Fruit fly (Drosophila melanogaster) whole organism, embryonic: ENCODE measurements around the gene Ugt35A1.
A peak's percentile ranks its signal among the peaks of the same experiment; 100 is the strongest.

ENCODE experiments used
- CG11504 ChIP-seq: fragments of 200-800 bp; sonication (Bioruptor generic); optimal IDR thresholded peaks from 3 replicates; lab custom pipeline; 2019; ENCODE audit warnings: missing biosample characterization, mild to moderate bottlenecking, missing genetic modification characterization, moderate library complexity
- CG12769 ChIP-seq: fragments of 200-800 bp; sonication (Bioruptor generic); optimal IDR thresholded peaks from 2 replicates; lab custom pipeline; 2019; ENCODE audit warnings: missing biosample characterization, mild to moderate bottlenecking, missing genetic modification characterization, moderate library complexity
- CG13287 ChIP-seq: fragments of 200-800 bp; sonication (Bioruptor generic); IDR thresholded peaks from 2 replicates; pipeline ENCODE4 v1.3.6; 2022; ENCODE audit warnings: missing biosample characterization, missing genetic modification characterization; ENCODE audit not compliant: partially characterized antibody
- CG13624 ChIP-seq: fragments of 200-800 bp; sonication (Bioruptor generic); optimal IDR thresholded peaks from 2 replicates; lab custom pipeline; 2016; ENCODE audit warnings: missing biosample characterization, missing genetic modification characterization
- CG14014 ChIP-seq: fragments of 200-800 bp; sonication (Bioruptor generic); IDR thresholded peaks from 2 replicates; pipeline ENCODE4 v1.3.6; 2022; ENCODE audit warnings: missing biosample characterization, missing genetic modification characterization
- CG15514 ChIP-seq: fragments of 200-800 bp; sonication (Bioruptor generic); optimal IDR thresholded peaks from 3 replicates; lab custom pipeline; 2017; ENCODE audit warnings: missing biosample characterization, missing genetic modification characterization, mild to moderate bottlenecking, moderate library complexity, missing genetic modification reagents
- CG16779 ChIP-seq: fragments of 200-800 bp; sonication (Bioruptor generic); IDR thresholded peaks from 2 replicates; pipeline ENCODE4 v1.3.6; 2022; ENCODE audit warnings: missing biosample characterization, missing genetic modification characterization
- CG16863 ChIP-seq: fragments of 200-800 bp; sonication (Bioruptor generic); optimal IDR thresholded peaks from 3 replicates; lab custom pipeline; 2016; ENCODE audit warnings: missing biosample characterization, missing genetic modification characterization
- CG18262 ChIP-seq: fragments of 200-800 bp; optimal IDR thresholded peaks from 3 replicates; lab custom pipeline; 2019; ENCODE audit warnings: missing biosample characterization, mild to moderate bottlenecking, missing genetic modification characterization, moderate library complexity
- CG1832 ChIP-seq: fragments of 200-800 bp; sonication (Bioruptor generic); optimal IDR thresholded peaks from 2 replicates; lab custom pipeline; 2017; ENCODE audit warnings: missing biosample characterization, mild to moderate bottlenecking, missing genetic modification characterization, inconsistent platforms
- CG2202 ChIP-seq: fragments of 200-800 bp; sonication (Bioruptor generic); optimal IDR thresholded peaks from 2 replicates; lab custom pipeline; 2018; ENCODE audit warnings: missing biosample characterization, mild to moderate bottlenecking, missing genetic modification characterization
- CG34376 ChIP-seq: fragments of 200-800 bp; sonication (Bioruptor generic); optimal IDR thresholded peaks from 2 replicates; lab custom pipeline; 2018; ENCODE audit warnings: missing biosample characterization, mild to moderate bottlenecking, missing genetic modification characterization
- CG34422 ChIP-seq: fragments of 200-800 bp; sonication (Bioruptor generic); IDR thresholded peaks from 3 replicates; pipeline ENCODE4 v1.3.6; 2022; ENCODE audit warnings: missing biosample characterization, missing genetic modification characterization
- CG3726 ChIP-seq: fragments of 200-800 bp; sonication (Bioruptor generic); IDR thresholded peaks from 3 replicates; pipeline ENCODE4, ENCODE4 v1.3.6; 2022; ENCODE audit warnings: missing biosample characterization, missing genetic modification characterization
- CG42726 ChIP-seq: fragments of 200-800 bp; sonication (Bioruptor generic); IDR thresholded peaks from 2 replicates; pipeline ENCODE4 v1.3.6; 2022; ENCODE audit warnings: missing biosample characterization, missing genetic modification characterization; ENCODE audit not compliant: partially characterized antibody
- CG8290 ChIP-seq, 3 experiments: fragments of 200-800 bp; sonication (Bioruptor generic); optimal IDR thresholded peaks; 2 replicates each; lab custom pipeline; 2016 to 2019; ENCODE audit warnings: missing biosample characterization in 3 of 3, missing genetic modification characterization in 3 of 3, mild to moderate bottlenecking in 2 of 3, moderate library complexity in 1 of 3
- CG8388 ChIP-seq: fragments of 200-800 bp; sonication (Bioruptor generic); optimal IDR thresholded peaks from 2 replicates; lab custom pipeline; 2019; ENCODE audit warnings: missing biosample characterization, mild to moderate bottlenecking, missing genetic modification characterization, moderate library complexity
- CG9876 ChIP-seq: fragments of 200-800 bp; sonication (Bioruptor generic); optimal IDR thresholded peaks from 2 replicates; lab custom pipeline; 2016; ENCODE audit warnings: missing biosample characterization, missing genetic modification characterization
- Drgx ChIP-seq: fragments of 200-800 bp; sonication (Bioruptor generic); IDR thresholded peaks from 2 replicates; pipeline ENCODE4 v1.3.6; 2022; ENCODE audit warnings: missing biosample characterization, missing genetic modification characterization
- Eip74EF ChIP-seq, 2 experiments: fragments of 200-800 bp in 1 of 2; fragments of >200 bp in 1 of 2; sonication (Bioruptor generic) in 1 of 2; optimal IDR thresholded peaks; 2 replicates each; lab custom pipeline; 2017 to 2019; ENCODE audit warnings: missing biosample characterization in 2 of 2, missing genetic modification characterization in 2 of 2, mild to moderate bottlenecking in 1 of 2, moderate library complexity in 1 of 2
- Fer3 ChIP-seq: fragments of 200-800 bp; sonication (Bioruptor generic); optimal IDR thresholded peaks from 2 replicates; lab custom pipeline; 2018; ENCODE audit warnings: missing biosample characterization, mild to moderate bottlenecking, missing genetic modification characterization, moderate library complexity
- MTF-1 ChIP-seq: fragments of 200-800 bp; sonication (Bioruptor generic); optimal IDR thresholded peaks from 2 replicates; lab custom pipeline; 2018; ENCODE audit warnings: missing biosample characterization, mild to moderate bottlenecking, missing genetic modification characterization, borderline replicate concordance
- Ptx1 ChIP-seq: fragments of 200-800 bp; sonication (Bioruptor generic); IDR thresholded peaks from 2 replicates; pipeline ENCODE4 v1.3.6; 2022; ENCODE audit warnings: missing biosample characterization, missing genetic modification characterization
- Rfx ChIP-seq: fragments of 200-800 bp; sonication (Bioruptor generic); IDR thresholded peaks from 2 replicates; pipeline ENCODE4 v1.3.6; 2022; ENCODE audit warnings: missing biosample characterization, missing genetic modification characterization
- Xbp1 ChIP-seq: fragments of 200-800 bp; sonication (Bioruptor generic); optimal IDR thresholded peaks from 3 replicates; lab custom pipeline; 2016; ENCODE audit warnings: missing biosample characterization, mild to moderate bottlenecking, missing genetic modification characterization
- az2 ChIP-seq: fragments of 200-800 bp; sonication (Bioruptor generic); optimal IDR thresholded peaks from 3 replicates; lab custom pipeline; 2016; ENCODE audit warnings: missing biosample characterization, missing genetic modification characterization
- bcd ChIP-seq: fragments of 200-800 bp; sonication (Bioruptor generic); optimal IDR thresholded peaks from 2 replicates; lab custom pipeline; 2017; ENCODE audit warnings: missing biosample characterization, mild to moderate bottlenecking, missing genetic modification characterization
- cg ChIP-seq: fragments of 200-800 bp; sonication (Bioruptor generic); optimal IDR thresholded peaks from 3 replicates; lab custom pipeline; 2019; ENCODE audit warnings: missing biosample characterization, mild to moderate bottlenecking, missing genetic modification characterization, moderate library complexity
- chif ChIP-seq, 2 experiments: fragments of 200-800 bp; sonication (Bioruptor generic); optimal IDR thresholded peaks; 3 replicates each; lab custom pipeline; 2016; ENCODE audit warnings: missing biosample characterization in 2 of 2, missing genetic modification characterization in 2 of 2
- crol ChIP-seq: fragments of 200-800 bp; sonication (Bioruptor generic); IDR thresholded peaks from 2 replicates; pipeline ENCODE4 v1.3.6; 2022; ENCODE audit warnings: missing biosample characterization, missing genetic modification characterization
- dmrt99B ChIP-seq: fragments of 200-800 bp; sonication (Bioruptor generic); optimal IDR thresholded peaks from 2 replicates; lab custom pipeline; 2018; ENCODE audit warnings: missing biosample characterization, mild to moderate bottlenecking, missing genetic modification characterization, moderate library complexity
- ems ChIP-seq: fragments of 200-800 bp; sonication (Bioruptor generic); optimal IDR thresholded peaks from 3 replicates; lab custom pipeline; 2016; ENCODE audit warnings: missing biosample characterization, missing genetic modification characterization
- grau ChIP-seq: fragments of 200-800 bp; optimal IDR thresholded peaks from 3 replicates; lab custom pipeline; 2019; ENCODE audit warnings: missing biosample characterization, mild to moderate bottlenecking, missing genetic modification characterization, moderate library complexity
- gro ChIP-seq: fragments of 200-800 bp; sonication (Bioruptor generic); optimal IDR thresholded peaks from 2 replicates; lab custom pipeline; 2016; ENCODE audit warnings: missing biosample characterization, missing genetic modification characterization
- gsb-n ChIP-seq: fragments of 200-800 bp; sonication (Bioruptor generic); optimal IDR thresholded peaks from 3 replicates; lab custom pipeline; 2018; ENCODE audit warnings: missing biosample characterization, mild to moderate bottlenecking, missing genetic modification characterization
- hbn ChIP-seq: fragments of 200-800 bp; sonication (Bioruptor generic); IDR thresholded peaks from 2 replicates; pipeline ENCODE4 v1.3.6; 2022; ENCODE audit warnings: missing biosample characterization, missing genetic modification characterization; ENCODE audit not compliant: partially characterized antibody
- kah ChIP-seq: fragments of 200-800 bp; sonication (Bioruptor generic); optimal IDR thresholded peaks from 2 replicates; lab custom pipeline; 2018; ENCODE audit warnings: missing biosample characterization, mild to moderate bottlenecking, missing genetic modification characterization
- lab ChIP-seq: fragments of 200-800 bp; sonication (Bioruptor generic); optimal IDR thresholded peaks from 3 replicates; lab custom pipeline; 2017; ENCODE audit warnings: missing biosample characterization, missing genetic modification characterization, mild to moderate bottlenecking, moderate library complexity, missing genetic modification reagents
- lola ChIP-seq, 3 experiments: fragments of >200 bp in 2 of 3; fragments of 200-800 bp in 1 of 3; sonication (Bioruptor generic) in 1 of 3; optimal IDR thresholded peaks; 2 replicates each; lab custom pipeline; 2017 to 2019; ENCODE audit warnings: missing biosample characterization in 3 of 3, missing genetic modification characterization in 3 of 3, mild to moderate bottlenecking in 1 of 3, moderate library complexity in 1 of 3
- rib ChIP-seq: fragments of 200-800 bp; sonication (Bioruptor generic); IDR thresholded peaks from 2 replicates; pipeline ENCODE4 v1.3.6; 2022; ENCODE audit warnings: missing biosample characterization, missing genetic modification characterization
- sd ChIP-seq: fragments of 200-800 bp; sonication (Bioruptor generic); optimal IDR thresholded peaks from 3 replicates; lab custom pipeline; 2018; ENCODE audit warnings: missing biosample characterization, mild to moderate bottlenecking, missing genetic modification characterization, moderate library complexity
- sens ChIP-seq: fragments of 200-800 bp; sonication (Bioruptor generic); peaks from one replicate; lab custom pipeline; 2016; ENCODE audit warnings: missing biosample characterization, missing genetic modification characterization
- slbo ChIP-seq: fragments of 200-800 bp; sonication (Bioruptor generic); IDR thresholded peaks from 2 replicates; pipeline ENCODE4 v1.3.6; 2022; ENCODE audit warnings: missing biosample characterization, missing genetic modification characterization
- tap ChIP-seq: fragments of 200-800 bp; optimal IDR thresholded peaks from 3 replicates; lab custom pipeline; 2019; ENCODE audit warnings: missing biosample characterization, mild to moderate bottlenecking, missing genetic modification characterization, moderate library complexity
- ttk ChIP-seq: fragments of 200-800 bp; sonication (Bioruptor generic); IDR thresholded peaks from 2 replicates; pipeline ENCODE4 v2.1.2; 2022; ENCODE audit warnings: missing biosample characterization, missing genetic modification characterization
- unc-4 ChIP-seq: fragments of 200-800 bp; sonication (Bioruptor generic); IDR thresholded peaks from 2 replicates; pipeline ENCODE4 v1.3.6; 2022; ENCODE audit warnings: missing biosample characterization, missing genetic modification characterization; ENCODE audit not compliant: partially characterized antibody
- vvl ChIP-seq: fragments of 200-800 bp; sonication (Bioruptor generic); IDR thresholded peaks from 2 replicates; pipeline ENCODE4 v1.3.6; 2022; ENCODE audit warnings: missing biosample characterization, missing genetic modification characterization
- zen2 ChIP-seq: fragments of 200-800 bp; sonication (Bioruptor generic); IDR thresholded peaks from 3 replicates; pipeline ENCODE4 v1.3.6; 2022; ENCODE audit warnings: missing biosample characterization, missing genetic modification characterization; ENCODE audit not compliant: partially characterized antibody
- zfh1 ChIP-seq: fragments of 200-800 bp; sonication (Bioruptor generic); IDR thresholded peaks from 3 replicates; pipeline ENCODE4 v1.3.6; 2022; ENCODE audit warnings: missing biosample characterization, missing genetic modification characterization

Ugt35A1 gene

DNA sequence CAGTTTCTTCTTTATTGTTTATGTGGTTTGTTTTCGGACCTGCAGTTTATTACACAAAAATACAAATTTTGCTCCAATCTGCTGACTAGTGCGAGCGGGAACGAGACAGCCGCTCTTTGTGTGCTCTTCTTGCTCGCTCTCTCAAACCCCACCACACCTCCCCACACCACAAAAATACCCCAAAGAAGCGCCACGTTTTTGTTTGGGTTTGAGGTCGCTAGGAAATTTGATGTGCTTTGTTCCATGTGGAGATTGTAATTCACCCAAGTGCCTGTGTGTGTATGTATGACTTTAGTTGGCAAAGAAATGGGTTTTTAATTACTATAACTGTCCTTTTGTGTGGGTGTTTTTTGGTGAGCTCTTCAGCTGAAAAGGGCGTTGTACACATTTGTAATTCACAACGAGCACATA lies 25.6 kb upstream of the Ugt35A1 start (continued):
- TF ChIP-seq unc-4 (GFP tag; lab: Robert Waterston, UW): no peak
- no peak for TF ChIP-seq gsb-n (tag; lab: Kevin White, UChicago)
- TF ChIP-seq CG34376 (GFP tag; lab: Kevin White, UChicago): peak; percentile 36
- no peak for TF ChIP-seq chif (GFP tag; optimal IDR thresholded peaks at IDR 0.05; lab: Kevin White, UChicago)
- TF ChIP-seq CG12769 (tag; lab: Kevin White, UChicago): peak; percentile 67
- TF ChIP-seq CG13624: peak; percentile 12
- no peak for TF ChIP-seq CG16863 (GFP tag; lab: Kevin White, UChicago)
- peak; percentile 44; the same call in 1 of the 2 replicates for TF ChIP-seq Rfx (GFP tag; lab: Robert Waterston, UW)
- peak; percentile 46; the same call in 1 of the 2 replicates for TF ChIP-seq vvl
- TF ChIP-seq CG16779 (GFP tag; lab: Robert Waterston, UW): 0 out of 2 replicates have a peak, but pooled peaks have one; percentile 14
- TF ChIP-seq dmrt99B (tag; lab: Kevin White, UChicago): peak; percentile 27
- TF ChIP-seq CG3726: no peak
- no peak for TF ChIP-seq CG42726 (GFP tag; lab: Robert Waterston, UW)
- peak; percentile 39 for TF ChIP-seq slbo (GFP tag; lab: Robert Waterston, UW)
- no peak for TF ChIP-seq tap
- no peak for TF ChIP-seq ems (GFP tag; lab: Kevin White, UChicago)
- peak; percentile 46; the same call in 1 of the 2 replicates for TF ChIP-seq CG14014
- peak in 1 of 2 experiments; percentile 3 for TF ChIP-seq Eip74EF (GFP tag; optimal IDR thresholded peaks at IDR 0.05; lab: Kevin White, UChicago)
- no peak for TF ChIP-seq CG11504
- peak; percentile 56 for TF ChIP-seq sens (GFP tag; lab: Kevin White, UChicago)
- peak; percentile 52 for TF ChIP-seq ttk
- TF ChIP-seq CG8388 (GFP tag; lab: Kevin White, UChicago): no peak
- peak; percentile 99 for TF ChIP-seq crol (GFP tag; lab: Robert Waterston, UW)
- peak; percentile 4 for TF ChIP-seq MTF-1 (GFP tag; lab: Kevin White, UChicago)
- peak; percentile 76 for TF ChIP-seq CG1832 (GFP tag; lab: Kevin White, UChicago)
- TF ChIP-seq Ptx1 (GFP tag; lab: Robert Waterston, UW): no peak
- peak; percentile 12 for TF ChIP-seq bcd (GFP tag; lab: Kevin White, UChicago)
- TF ChIP-seq kah (GFP tag; lab: Kevin White, UChicago): no peak
- peak; percentile 23 for TF ChIP-seq Xbp1 (GFP tag; lab: Kevin White, UChicago)
- no peak for TF ChIP-seq az2 (GFP tag; lab: Kevin White, UChicago)
- TF ChIP-seq cg (GFP tag; lab: Kevin White, UChicago): peak; percentile 25
- no peak for TF ChIP-seq zen2 (GFP tag; lab: Robert Waterston, UW)
- peak; percentile 41; the same call in 1 of the 3 replicates for TF ChIP-seq CG34422 (GFP tag; lab: Robert Waterston, UW)
- TF ChIP-seq CG8290 (GFP tag; optimal IDR thresholded peaks at IDR 0.05; lab: Kevin White, UChicago): no peak
- peak in 1 of 2 experiments; percentile 72 for TF ChIP-seq CG8290 (tag; optimal IDR thresholded peaks at IDR 0.05; lab: Kevin White, UChicago)
- no peak for TF ChIP-seq CG9876 (GFP tag; lab: Kevin White, UChicago)
- TF ChIP-seq Fer3: peak; percentile 12
- peak; percentile 52; the same call in 1 of the 2 replicates for TF ChIP-seq rib (GFP tag; lab: Robert Waterston, UW)
- peak; percentile 92 for TF ChIP-seq CG18262 (tag; lab: Kevin White, UChicago)
- no peak for TF ChIP-seq CG2202 (tag; lab: Kevin White, UChicago)
- peak; percentile 18 for TF ChIP-seq gro (GFP tag; lab: Kevin White, UChicago)
- no peak for TF ChIP-seq lola (GFP tag; optimal IDR thresholded peaks at IDR 0.05; lab: Kevin White, UChicago)
- TF ChIP-seq CG15514 (GFP tag; lab: Kevin White, UChicago): peak; percentile 11
- no peak; the same call in 1 of the 2 replicates for TF ChIP-seq hbn (GFP tag; lab: Robert Waterston, UW)
- 0 out of 2 replicates have a peak, but pooled peaks have one; percentile 11 for TF ChIP-seq CG13287 (GFP tag; lab: Robert Waterston, UW)
- TF ChIP-seq grau (tag; lab: Kevin White, UChicago): peak; percentile 15
- TF ChIP-seq Drgx (GFP tag; lab: Robert Waterston, UW): peak; percentile 47; the same call in 1 of the 2 replicates
- peak; percentile 86 for TF ChIP-seq sd (tag; lab: Kevin White, UChicago)
- no peak for TF ChIP-seq zfh1 (GFP tag; lab: Robert Waterston, UW)
- peak; percentile 45 for TF ChIP-seq lab (GFP tag; lab: Kevin White, UChicago)
